Fruit fly (Drosophila melanogaster) whole organism, embryonic: ENCODE data around the gene c12.1.

Source experiments
- Abd-B ChIP-seq: fragments of 200-800 bp; sonication (Bioruptor generic); optimal IDR thresholded peaks from 2 replicates; lab custom pipeline; 2018; ENCODE audit warnings: missing biosample characterization, mild to moderate bottlenecking, missing genetic modification characterization, moderate library complexity
- Aef1 ChIP-seq: fragments of 200-800 bp; sonication (Bioruptor generic); IDR thresholded peaks from 3 replicates; pipeline ENCODE4 v1.3.6; 2022; ENCODE audit warnings: missing biosample characterization, missing genetic modification characterization
- BEAF-32 ChIP-seq: fragments of 200-800 bp; sonication (Bioruptor generic); optimal IDR thresholded peaks from 3 replicates; lab custom pipeline; 2017; ENCODE audit warnings: missing biosample characterization, missing genetic modification characterization, mild to moderate bottlenecking, moderate library complexity, missing genetic modification reagents
- Bgb ChIP-seq: fragments of 200-800 bp; sonication (Bioruptor generic); IDR thresholded peaks from 2 replicates; pipeline ENCODE4 v1.3.6; 2022; ENCODE audit warnings: missing biosample characterization, missing genetic modification characterization; ENCODE audit not compliant: partially characterized antibody
- CG10979 ChIP-seq: fragments of 200-800 bp; sonication (Bioruptor generic); optimal IDR thresholded peaks from 2 replicates; lab custom pipeline; 2018; ENCODE audit warnings: missing biosample characterization, mild to moderate bottlenecking, missing genetic modification characterization, moderate library complexity
- CG11560 ChIP-seq: fragments of 200-800 bp; sonication (Bioruptor generic); IDR thresholded peaks from 3 replicates; pipeline ENCODE4 v1.3.6; 2022; ENCODE audit warnings: missing biosample characterization, missing genetic modification characterization
- CG12659 ChIP-seq: fragments of 200-800 bp; sonication (Bioruptor generic); optimal IDR thresholded peaks from 3 replicates; lab custom pipeline; 2017; ENCODE audit warnings: mild to moderate bottlenecking, missing biosample characterization, missing genetic modification reagents, missing genetic modification characterization
- CG13624 ChIP-seq: fragments of 200-800 bp; sonication (Bioruptor generic); optimal IDR thresholded peaks from 2 replicates; lab custom pipeline; 2016; ENCODE audit warnings: missing biosample characterization, missing genetic modification characterization
- CG14710 ChIP-seq: fragments of 200-800 bp; sonication (Bioruptor generic); optimal IDR thresholded peaks from 3 replicates; lab custom pipeline; 2019; ENCODE audit warnings: missing biosample characterization, mild to moderate bottlenecking, missing genetic modification characterization, moderate library complexity
- CG15479 ChIP-seq: fragments of 200-800 bp; sonication (Bioruptor generic); optimal IDR thresholded peaks from 3 replicates; lab custom pipeline; 2019; ENCODE audit warnings: missing biosample characterization, mild to moderate bottlenecking, missing genetic modification characterization, moderate library complexity
- CG16813 ChIP-seq: fragments of 200-800 bp; sonication (Bioruptor generic); IDR thresholded peaks from 3 replicates; pipeline ENCODE4 v1.3.6; 2022; ENCODE audit warnings: missing biosample characterization, missing genetic modification characterization; ENCODE audit not compliant: partially characterized antibody
- CG17829 ChIP-seq: fragments of 200-800 bp; optimal IDR thresholded peaks from 2 replicates; lab custom pipeline; 2019; ENCODE audit warnings: missing biosample characterization, mild to moderate bottlenecking, missing genetic modification characterization, moderate library complexity
- CG2120 ChIP-seq: fragments of 200-800 bp; sonication (Bioruptor generic); optimal IDR thresholded peaks from 3 replicates; lab custom pipeline; 2016; ENCODE audit warnings: missing biosample characterization, missing genetic modification characterization
- CG3163 ChIP-seq: fragments of 200-800 bp; sonication (Bioruptor generic); optimal IDR thresholded peaks from 3 replicates; lab custom pipeline; 2016; ENCODE audit warnings: missing biosample characterization, missing genetic modification characterization
- CG3847 ChIP-seq: fragments of 200-800 bp; sonication (Bioruptor generic); IDR thresholded peaks from 2 replicates; pipeline ENCODE4 v1.3.6; 2022; ENCODE audit warnings: missing biosample characterization, missing genetic modification characterization
- CG42726 ChIP-seq: fragments of 200-800 bp; sonication (Bioruptor generic); IDR thresholded peaks from 2 replicates; pipeline ENCODE4 v1.3.6; 2022; ENCODE audit warnings: missing biosample characterization, missing genetic modification characterization; ENCODE audit not compliant: partially characterized antibody
- CG5180 ChIP-seq: fragments of 200-800 bp; sonication (Bioruptor generic); optimal IDR thresholded peaks from 3 replicates; lab custom pipeline; 2017; ENCODE audit warnings: missing biosample characterization, missing genetic modification characterization, mild to moderate bottlenecking, moderate library complexity, missing genetic modification reagents
- CG5245 ChIP-seq: fragments of 200-800 bp; sonication (Bioruptor generic); optimal IDR thresholded peaks from 3 replicates; lab custom pipeline; 2016; ENCODE audit warnings: missing biosample characterization, missing genetic modification characterization
- CG6791 ChIP-seq: fragments of 200-800 bp; sonication (Bioruptor generic); IDR thresholded peaks from 3 replicates; pipeline ENCODE4 v1.3.6; 2022; ENCODE audit warnings: missing biosample characterization, missing genetic modification characterization; ENCODE audit not compliant: partially characterized antibody
- CG7963 ChIP-seq: fragments of 200-800 bp; sonication (Bioruptor generic); IDR thresholded peaks from 3 replicates; pipeline ENCODE4 v1.3.6; 2022; ENCODE audit warnings: missing biosample characterization, missing genetic modification characterization; ENCODE audit not compliant: partially characterized antibody
- CG8924 ChIP-seq: fragments of 200-800 bp; optimal IDR thresholded peaks from 3 replicates; lab custom pipeline; 2019; ENCODE audit warnings: missing biosample characterization, mild to moderate bottlenecking, missing genetic modification characterization, moderate library complexity
- CG9215 ChIP-seq: fragments of 200-800 bp; sonication (Bioruptor generic); IDR thresholded peaks from 2 replicates; pipeline ENCODE4 v1.3.6; 2022; ENCODE audit warnings: missing biosample characterization, missing genetic modification characterization
- CTCF ChIP-seq: fragments of 200-800 bp; sonication (Bioruptor generic); optimal IDR thresholded peaks from 2 replicates; lab custom pipeline; 2017; ENCODE audit warnings: missing biosample characterization, mild to moderate bottlenecking, missing genetic modification characterization, moderate library complexity
- Dek ChIP-seq: fragments of 200-800 bp; sonication (Bioruptor generic); optimal IDR thresholded peaks from 3 replicates; lab custom pipeline; 2019; ENCODE audit warnings: missing biosample characterization, mild to moderate bottlenecking, missing genetic modification characterization, moderate library complexity
- Dll ChIP-seq: fragments of 200-800 bp; sonication (Bioruptor generic); IDR thresholded peaks from 4 replicates; pipeline ENCODE4 v1.3.6; 2022; ENCODE audit warnings: missing biosample characterization, missing genetic modification characterization; ENCODE audit not compliant: partially characterized antibody
- E2f2 ChIP-seq: fragments of 200-800 bp; sonication (Bioruptor generic); IDR thresholded peaks from 2 replicates; pipeline ENCODE4 v1.3.6; 2022; ENCODE audit warnings: missing biosample characterization, missing genetic modification characterization
- Ets97D ChIP-seq: fragments of 200-800 bp; sonication (Bioruptor generic); optimal IDR thresholded peaks from 3 replicates; lab custom pipeline; 2016; ENCODE audit warnings: missing biosample characterization, missing genetic modification characterization
- HmgZ ChIP-seq: fragments of 200-800 bp; sonication (Bioruptor generic); optimal IDR thresholded peaks from 2 replicates; lab custom pipeline; 2018; ENCODE audit warnings: missing biosample characterization, mild to moderate bottlenecking, missing genetic modification characterization
- Lhr ChIP-seq: fragments of 200-800 bp; sonication (Bioruptor generic); optimal IDR thresholded peaks from 3 replicates; lab custom pipeline; 2017; ENCODE audit warnings: mild to moderate bottlenecking, missing biosample characterization, missing genetic modification reagents, missing genetic modification characterization
- MBD-R2 ChIP-seq: fragments of 200-800 bp; sonication (Bioruptor generic); IDR thresholded peaks from 2 replicates; pipeline ENCODE4 v1.3.6; 2022; ENCODE audit warnings: missing biosample characterization, missing genetic modification characterization
- Mad ChIP-seq: fragments of 200-800 bp; sonication (Bioruptor generic); optimal IDR thresholded peaks from 2 replicates; lab custom pipeline; 2016; ENCODE audit warnings: missing biosample characterization, missing genetic modification characterization
- Rfx ChIP-seq: fragments of 200-800 bp; sonication (Bioruptor generic); IDR thresholded peaks from 2 replicates; pipeline ENCODE4 v1.3.6; 2022; ENCODE audit warnings: missing biosample characterization, missing genetic modification characterization
- YL-1 ChIP-seq: fragments of 200-800 bp; sonication (Bioruptor generic); optimal IDR thresholded peaks from 3 replicates; lab custom pipeline; 2017; ENCODE audit warnings: missing biosample characterization, mild to moderate bottlenecking, missing genetic modification characterization
- ato ChIP-seq: fragments of 200-800 bp; sonication (Bioruptor generic); IDR thresholded peaks from 2 replicates; pipeline ENCODE4 v1.3.6; 2022; ENCODE audit warnings: missing biosample characterization, missing genetic modification characterization; ENCODE audit not compliant: partially characterized antibody
- bbx ChIP-seq: fragments of 200-800 bp; sonication (Bioruptor generic); IDR thresholded peaks from 2 replicates; pipeline ENCODE4 v1.3.6; 2022; ENCODE audit warnings: missing biosample characterization, missing genetic modification characterization; ENCODE audit not compliant: partially characterized antibody
- bsh ChIP-seq, 2 experiments: fragments of 200-800 bp; sonication (Bioruptor generic); optimal IDR thresholded peaks; 2 replicates each; lab custom pipeline; 2017 to 2018; ENCODE audit warnings: mild to moderate bottlenecking in 2 of 2, missing biosample characterization in 2 of 2, missing genetic modification characterization in 2 of 2, moderate library complexity in 1 of 2
- chn ChIP-seq: fragments of 200-800 bp; sonication (Bioruptor generic); optimal IDR thresholded peaks from 2 replicates; lab custom pipeline; 2016; ENCODE audit warnings: missing biosample characterization, missing genetic modification characterization
- crp ChIP-seq, 2 experiments: fragments of 200-800 bp; sonication (Bioruptor generic); optimal IDR thresholded peaks; 2 replicates in 1 of 2; 3 replicates in 1 of 2; lab custom pipeline; 2017; ENCODE audit warnings: missing biosample characterization in 2 of 2, missing genetic modification characterization in 2 of 2, mild to moderate bottlenecking in 1 of 2, moderate library complexity in 1 of 2
- dpn ChIP-seq, 2 experiments: fragments of 200-800 bp; sonication (Bioruptor generic); optimal IDR thresholded peaks; 3 replicates each; lab custom pipeline; 2016; ENCODE audit warnings: missing biosample characterization in 2 of 2, missing genetic modification characterization in 2 of 2
- gfzf ChIP-seq: fragments of 200-800 bp; sonication (Bioruptor generic); optimal IDR thresholded peaks from 2 replicates; lab custom pipeline; 2016; ENCODE audit warnings: missing biosample characterization, mild to moderate bottlenecking, missing genetic modification characterization, moderate library complexity
- nom ChIP-seq: fragments of 200-800 bp; sonication (Bioruptor generic); optimal IDR thresholded peaks from 2 replicates; lab custom pipeline; 2017; ENCODE audit warnings: missing biosample characterization, missing genetic modification characterization, mild to moderate bottlenecking, moderate library complexity, missing genetic modification reagents
- otp ChIP-seq: fragments of 200-800 bp; sonication (Bioruptor generic); IDR thresholded peaks from 3 replicates; pipeline ENCODE4, ENCODE4 v1.3.6; 2022; ENCODE audit warnings: missing biosample characterization, missing genetic modification characterization
- pita ChIP-seq: fragments of 200-800 bp; sonication (Bioruptor generic); optimal IDR thresholded peaks from 2 replicates; lab custom pipeline; 2017; ENCODE audit warnings: missing biosample characterization, mild to moderate bottlenecking, missing genetic modification characterization
- ssp ChIP-seq: fragments of 200-800 bp; sonication (Bioruptor generic); IDR thresholded peaks from 2 replicates; pipeline ENCODE4 v1.3.6; 2022; ENCODE audit warnings: missing biosample characterization, missing genetic modification characterization
- stwl ChIP-seq: fragments of 200-800 bp; sonication (Bioruptor generic); optimal IDR thresholded peaks from 3 replicates; lab custom pipeline; 2018; ENCODE audit warnings: missing biosample characterization, mild to moderate bottlenecking, missing genetic modification characterization, moderate library complexity
- sug ChIP-seq: fragments of 200-800 bp; optimal IDR thresholded peaks from 2 replicates; lab custom pipeline; 2019; ENCODE audit warnings: missing biosample characterization, mild to moderate bottlenecking, missing genetic modification characterization, moderate library complexity
- tap ChIP-seq: fragments of 200-800 bp; optimal IDR thresholded peaks from 3 replicates; lab custom pipeline; 2019; ENCODE audit warnings: missing biosample characterization, mild to moderate bottlenecking, missing genetic modification characterization, moderate library complexity
- ttk ChIP-seq: fragments of 200-800 bp; sonication (Bioruptor generic); IDR thresholded peaks from 2 replicates; pipeline ENCODE4 v2.1.2; 2022; ENCODE audit warnings: missing biosample characterization, missing genetic modification characterization

c12.1 gene

dm6 chrX:9282783-9283289 is 36.2 kb downstream of the c12.1 start, which contains the start of gene c11.1 (continued):
- TF ChIP-seq ssp (GFP tag; lab: Robert Waterston, UW) (0 out of 2 replicates have a peak, but pooled peaks have one; percentile 18), Ets97D (GFP tag; lab: Kevin White, UChicago) (peak; percentile 44), sug (tag; lab: Kevin White, UChicago) (peak; percentile 49), CG2120 (GFP tag; lab: Kevin White, UChicago) (peak; percentile 32), Lhr (GFP tag; lab: Kevin White, UChicago) (peak; percentile 75), gfzf (GFP tag; lab: Kevin White, UChicago) (peak; percentile 95), ato (GFP tag; lab: Robert Waterston, UW) (0 out of 2 replicates have a peak, but pooled peaks have one; percentile 34), Abd-B (GFP tag; lab: Kevin White, UChicago) (peak; percentile 88), pita (GFP tag; lab: Kevin White, UChicago) (peak; percentile 87), Bgb (GFP tag; lab: Robert Waterston, UW) (peak; percentile 36; the same call in 1 of the 2 replicates), tap (tag; lab: Kevin White, UChicago) (no peak), stwl (peak; percentile 11), CG3847 (GFP tag; lab: Robert Waterston, UW) (peak; percentile 47; the same call in 1 of the 2 replicates), crp (GFP tag; optimal IDR thresholded peaks at IDR 0.05; lab: Kevin White, UChicago) (peak in 1 of 2 experiments; percentile 65), CG16813 (GFP tag; lab: Robert Waterston, UW) (peak; percentile 29; the same call in 1 of the 3 replicates), BEAF-32 (GFP tag; lab: Kevin White, UChicago) (peak; percentile 52), CG12659 (GFP tag; lab: Kevin White, UChicago) (peak; percentile 64), nom (GFP tag; lab: Kevin White, UChicago) (peak; percentile 28), CG9215 (GFP tag; lab: Robert Waterston, UW) (no peak), CG11560 (tag; lab: Robert Waterston, UW) (peak; percentile 42; the same call in 1 of the 3 replicates), chn (GFP tag; lab: Kevin White, UChicago) (peak; percentile 31), CG5180 (GFP tag; lab: Kevin White, UChicago) (no peak), CG13624 (GFP tag; lab: Kevin White, UChicago) (peak; percentile 41), CG14710 (peak; percentile 38), CG10979 (tag; lab: Kevin White, UChicago) (no peak), CG17829 (tag; lab: Kevin White, UChicago) (no peak), E2f2 (peak; percentile 74), Dek (tag; lab: Kevin White, UChicago) (peak; percentile 41), HmgZ (peak; percentile 58), ttk (no peak), MBD-R2 (GFP tag; lab: Robert Waterston, UW) (peak; percentile 66), CG15479 (peak; percentile 83), CG42726 (0 out of 2 replicates have a peak, but pooled peaks have one; percentile 10), CTCF (GFP tag; lab: Kevin White, UChicago) (peak; percentile 44), CG8924 (tag; lab: Kevin White, UChicago) (peak; percentile 14), CG6791 (GFP tag; lab: Robert Waterston, UW) (0 out of 3 replicates have a peak, but pooled peaks have one; percentile 43), dpn (GFP tag; optimal IDR thresholded peaks at IDR 0.05; lab: Kevin White, UChicago) (peak in 1 of 2 experiments; percentile 5), CG7963 (GFP tag; lab: Robert Waterston, UW) (no peak), Mad (GFP tag; lab: Kevin White, UChicago) (no peak), YL-1 (peak; percentile 20), CG3163 (GFP tag; lab: Kevin White, UChicago) (peak; percentile 65), bsh (GFP tag; optimal IDR thresholded peaks at IDR 0.05; lab: Kevin White, UChicago) (no peak), Aef1 (GFP tag; lab: Robert Waterston, UW) (peak; percentile 35; the same call in 1 of the 3 replicates), CG5245 (GFP tag; lab: Kevin White, UChicago) (no peak), otp (no peak), Dll (GFP tag; lab: Robert Waterston, UW) (peak; percentile 41; the same call in 1 of the 4 replicates), Rfx (GFP tag; lab: Robert Waterston, UW) (peak; percentile 38; the same call in 1 of the 2 replicates), bbx (GFP tag; lab: Robert Waterston, UW) (0 out of 2 replicates have a peak, but pooled peaks have one; percentile 40)
